Worm (Caenorhabditis elegans) whole organism, L3 larva: ENCODE data around the gene srh-149.

Experiments
- ZK546.5 ChIP-seq: sonication (generic microtip); optimal IDR thresholded peaks from 2 replicates; lab custom pipeline; 2017; ENCODE audit warnings: missing biosample characterization, missing genetic modification characterization
- aly-2 ChIP-seq: fragments of 150-350 bp; optimal IDR thresholded peaks from 2 replicates; lab custom pipeline; 2014; ENCODE audit warnings: missing biosample characterization, missing genetic modification characterization
- ama-1 ChIP-seq: fragments of 150-350 bp; optimal IDR thresholded peaks from 2 replicates; lab custom pipeline; 2018
- ceh-16 ChIP-seq: sonication (generic microtip); optimal IDR thresholded peaks from 2 replicates; lab custom pipeline; 2017; ENCODE audit warnings: missing biosample characterization, missing genetic modification characterization
- ceh-82 ChIP-seq: fragments of 150-350 bp; optimal IDR thresholded peaks from 2 replicates; lab custom pipeline; 2014; ENCODE audit warnings: missing biosample characterization, missing genetic modification characterization
- ceh-9 ChIP-seq: sonication (generic microtip); optimal IDR thresholded peaks from 2 replicates; lab custom pipeline; 2018; ENCODE audit warnings: missing biosample characterization, missing genetic modification characterization
- egl-27 ChIP-seq: sonication (generic microtip); optimal IDR thresholded peaks from 4 replicates; lab custom pipeline; 2017; ENCODE audit warnings: missing biosample characterization, missing genetic modification reagents, missing genetic modification characterization
- egl-5 ChIP-seq: fragments of 150-350 bp; optimal IDR thresholded peaks from 2 replicates; lab custom pipeline; 2017; ENCODE audit warnings: missing biosample characterization, missing genetic modification reagents, missing genetic modification characterization, inconsistent platforms
- elt-1 ChIP-seq: fragments of 150-350 bp; optimal IDR thresholded peaks from 2 replicates; lab custom pipeline; 2014; ENCODE audit warnings: missing biosample characterization, missing genetic modification characterization
- elt-2 ChIP-seq: sonication (generic microtip); optimal IDR thresholded peaks from 2 replicates; lab custom pipeline; 2016; ENCODE audit warnings: missing genetic modification reagents, mild to moderate bottlenecking, missing genetic modification characterization, missing compliant biosample characterization
- elt-3 ChIP-seq, 3 experiments: fragments of 150-350 bp in 1 of 3; sonication (generic microtip) in 2 of 3; optimal IDR thresholded peaks; 2 replicates in 2 of 3; 4 replicates in 1 of 3; lab custom pipeline; 2014 to 2017; ENCODE audit warnings: missing biosample characterization in 3 of 3, missing genetic modification characterization in 3 of 3
- eor-1 ChIP-seq, 2 experiments: fragments of 150-350 bp; optimal IDR thresholded peaks; 2 replicates each; lab custom pipeline; 2014 to 2018; ENCODE audit warnings: missing biosample characterization in 2 of 2, missing genetic modification characterization in 2 of 2
- fkh-10 ChIP-seq: sonication (generic microtip); optimal IDR thresholded peaks from 2 replicates; lab custom pipeline; 2017; ENCODE audit warnings: missing biosample characterization, missing genetic modification reagents, missing genetic modification characterization
- fos-1 ChIP-seq: fragments of 150-350 bp; optimal IDR thresholded peaks from 2 replicates; lab custom pipeline; 2014; ENCODE audit warnings: missing biosample characterization, missing genetic modification characterization
- hmg-11 ChIP-seq: sonication (generic microtip); optimal IDR thresholded peaks from 2 replicates; lab custom pipeline; 2016; ENCODE audit warnings: missing genetic modification characterization, missing compliant biosample characterization
- jun-1 ChIP-seq: fragments of 150-350 bp; optimal IDR thresholded peaks from 2 replicates; lab custom pipeline; 2014; ENCODE audit warnings: missing biosample characterization, missing genetic modification reagents, missing genetic modification characterization
- lin-39 ChIP-seq: fragments of 150-350 bp; optimal IDR thresholded peaks from 2 replicates; lab custom pipeline; 2018; ENCODE audit warnings: missing biosample characterization, missing genetic modification reagents, missing genetic modification characterization
- lsy-12 ChIP-seq: sonication (generic microtip); optimal IDR thresholded peaks from 2 replicates; lab custom pipeline; 2016; ENCODE audit warnings: mild to moderate bottlenecking, missing genetic modification characterization, missing compliant biosample characterization
- mml-1 ChIP-seq: fragments of 150-350 bp; sonication (generic microtip); optimal IDR thresholded peaks from 3 replicates; lab custom pipeline; 2014; ENCODE audit warnings: missing biosample characterization, missing genetic modification characterization
- nfya-1 ChIP-seq: sonication (generic microtip); optimal IDR thresholded peaks from 2 replicates; lab custom pipeline; 2017; ENCODE audit warnings: missing genetic modification characterization, mild to moderate bottlenecking, missing compliant biosample characterization, antibody characterized with exemption, moderate library complexity; ENCODE audit not compliant: insufficient read depth
- nhr-11 ChIP-seq: fragments of 150-350 bp; optimal IDR thresholded peaks from 2 replicates; lab custom pipeline; 2014; ENCODE audit warnings: missing biosample characterization, missing genetic modification characterization
- nhr-23 ChIP-seq: fragments of 150-350 bp; optimal IDR thresholded peaks from 2 replicates; lab custom pipeline; 2014; ENCODE audit warnings: missing biosample characterization, missing genetic modification reagents, missing genetic modification characterization
- nhr-237 ChIP-seq: fragments of 150-350 bp; optimal IDR thresholded peaks from 2 replicates; lab custom pipeline; 2014; ENCODE audit warnings: missing biosample characterization, missing genetic modification characterization
- nhr-25 ChIP-seq: sonication (generic microtip); optimal IDR thresholded peaks from 2 replicates; lab custom pipeline; 2017; ENCODE audit warnings: missing biosample characterization, missing genetic modification characterization
- nhr-28 ChIP-seq: fragments of 150-350 bp; optimal IDR thresholded peaks from 2 replicates; lab custom pipeline; 2014; ENCODE audit warnings: missing biosample characterization, missing genetic modification characterization
- nhr-43 ChIP-seq: sonication (generic microtip); optimal IDR thresholded peaks from 2 replicates; lab custom pipeline; 2016; ENCODE audit warnings: mild to moderate bottlenecking, missing genetic modification characterization, missing compliant biosample characterization; ENCODE audit not compliant: poor library complexity, severe bottlenecking
- nhr-76 ChIP-seq: fragments of 150-350 bp; sonication (generic microtip); optimal IDR thresholded peaks from 5 replicates; lab custom pipeline; 2014; ENCODE audit warnings: missing biosample characterization, missing genetic modification characterization
- nhr-77 ChIP-seq: fragments of 150-350 bp; optimal IDR thresholded peaks from 2 replicates; lab custom pipeline; 2014; ENCODE audit warnings: missing biosample characterization, missing genetic modification characterization
- pha-4 ChIP-seq: fragments of 150-350 bp; optimal IDR thresholded peaks from 2 replicates; lab custom pipeline; 2014; ENCODE audit warnings: missing biosample characterization, missing genetic modification reagents, missing genetic modification characterization
- pqm-1 ChIP-seq: fragments of 150-350 bp; optimal IDR thresholded peaks from 2 replicates; lab custom pipeline; 2017; ENCODE audit warnings: missing biosample characterization, missing genetic modification characterization, inconsistent platforms
- sea-2 ChIP-seq: fragments of 150-350 bp; sonication (generic microtip); optimal IDR thresholded peaks from 4 replicates; lab custom pipeline; 2014; ENCODE audit warnings: missing biosample characterization, missing genetic modification reagents, missing genetic modification characterization
- skn-1 ChIP-seq: fragments of 150-350 bp; optimal IDR thresholded peaks from 2 replicates; lab custom pipeline; 2014; ENCODE audit warnings: missing biosample characterization, missing genetic modification characterization
- snpc-4 ChIP-seq: fragments of 150-350 bp; optimal IDR thresholded peaks from 2 replicates; lab custom pipeline; 2014; ENCODE audit warnings: missing biosample characterization, missing genetic modification characterization
- tbx-2 ChIP-seq: sonication (generic microtip); optimal IDR thresholded peaks from 2 replicates; lab custom pipeline; 2016; ENCODE audit warnings: mild to moderate bottlenecking, missing genetic modification characterization, missing compliant biosample characterization
- unc-39 ChIP-seq: sonication (generic microtip); optimal IDR thresholded peaks from 4 replicates; lab custom pipeline; 2017; ENCODE audit warnings: missing biosample characterization, missing genetic modification characterization
- unc-62 ChIP-seq: fragments of 150-350 bp; sonication (generic microtip); optimal IDR thresholded peaks from 4 replicates; lab custom pipeline; 2014; ENCODE audit warnings: missing biosample characterization, missing genetic modification reagents, missing genetic modification characterization
- zag-1 ChIP-seq: fragments of 150-350 bp; optimal IDR thresholded peaks from 2 replicates; lab custom pipeline; 2014; ENCODE audit warnings: missing biosample characterization, missing genetic modification characterization
- ztf-11 ChIP-seq: fragments of 150-350 bp; optimal IDR thresholded peaks from 2 replicates; lab custom pipeline; 2014; ENCODE audit warnings: missing biosample characterization, missing genetic modification characterization
- ztf-4 ChIP-seq: fragments of 150-350 bp; optimal IDR thresholded peaks from 2 replicates; lab custom pipeline; 2014; ENCODE audit warnings: missing biosample characterization, missing genetic modification characterization

The srh-149 gene

ce11 chrV:15867373-15867772, 26.4 kb upstream of the srh-149 start, which contains the start of gene fbxa-197:
Gene fbxa-197, plus strand, starts transcription at chrV:15867673.
- no peak for TF ChIP-seq nhr-28
- no peak for TF ChIP-seq mml-1 (tag; lab: Kevin White, UChicago)
- TF ChIP-seq nhr-25: no peak
- no peak for TF ChIP-seq ztf-4 (tag; lab: Kevin White, UChicago)
- TF ChIP-seq ceh-82 (tag; lab: Kevin White, UChicago): no peak
- no peak for TF ChIP-seq eor-1 (tag; optimal IDR thresholded peaks at IDR 0.05; lab: Kevin White, UChicago)
- TF ChIP-seq nhr-23 (tag; lab: Kevin White, UChicago): no peak
- no peak for TF ChIP-seq fkh-10 (GFP tag; lab: Kevin White, UChicago)
- TF ChIP-seq hmg-11 (tag; lab: Kevin White, UChicago): no peak
- no peak for TF ChIP-seq snpc-4 (tag; lab: Kevin White, UChicago)
- no peak for TF ChIP-seq elt-3 (tag; optimal IDR thresholded peaks at IDR 0.05; lab: Kevin White, UChicago)
- TF ChIP-seq ceh-16: no peak
- no peak for TF ChIP-seq nhr-11 (tag; lab: Kevin White, UChicago)
- TF ChIP-seq egl-5 (tag; lab: Kevin White, UChicago): no peak
- no peak for TF ChIP-seq nhr-43 (tag; lab: Kevin White, UChicago)
- no peak for TF ChIP-seq nfya-1 (tag; lab: Kevin White, UChicago)
- no peak for TF ChIP-seq pqm-1 (tag; lab: Kevin White, UChicago)
- TF ChIP-seq pha-4: no peak

ce11 chrV:15865839-15866238, 24.8 kb upstream of the srh-149 start, which contains the start of gene srh-293:
Gene srh-293, plus strand, starts transcription at chrV:15866139.
- TF ChIP-seq fos-1 (tag; lab: Kevin White, UChicago) (no peak), hmg-11 (tag; lab: Kevin White, UChicago) (no peak), ztf-11 (tag; lab: Kevin White, UChicago) (no peak), lsy-12 (tag; lab: Kevin White, UChicago) (no peak), zag-1 (tag; lab: Kevin White, UChicago) (no peak), ceh-9 (tag; lab: Kevin White, UChicago) (no peak), nhr-76 (tag; lab: Kevin White, UChicago) (no peak), egl-5 (tag; lab: Kevin White, UChicago) (no peak), nhr-77 (no peak), skn-1 (no peak), jun-1 (tag; lab: Kevin White, UChicago) (no peak), sea-2 (GFP tag; lab: Kevin White, UChicago) (no peak), unc-62 (GFP tag; lab: Kevin White, UChicago) (no peak), ceh-16 (no peak)

- TF ChIP-seq ztf-4 (tag; lab: Kevin White, UChicago): no peak
- TF ChIP-seq ceh-82 (tag; lab: Kevin White, UChicago): no peak
- no peak for TF ChIP-seq nhr-77
- no peak for TF ChIP-seq elt-1 (tag; lab: Kevin White, UChicago)
- TF ChIP-seq ama-1: no peak
- no peak for TF ChIP-seq elt-3 (tag; optimal IDR thresholded peaks at IDR 0.05; lab: Kevin White, UChicago)
- no peak for TF ChIP-seq pha-4
- no peak for TF ChIP-seq unc-39 (tag; lab: Kevin White, UChicago)
- TF ChIP-seq lsy-12 (tag; lab: Kevin White, UChicago): no peak
- TF ChIP-seq elt-2 (tag; lab: Kevin White, UChicago): no peak
- no peak for TF ChIP-seq egl-5 (tag; lab: Kevin White, UChicago)
- no peak for TF ChIP-seq fkh-10 (GFP tag; lab: Kevin White, UChicago)
- TF ChIP-seq unc-62 (GFP tag; lab: Kevin White, UChicago): no peak
- TF ChIP-seq nhr-11 (tag; lab: Kevin White, UChicago): no peak
- TF ChIP-seq, all 47 proteins: peak for 0
Observed at ce11 chrV:15863042-15863441, 22.0 kb upstream of the srh-149 start, which contains the start of gene srh-299. Gene srh-299, plus strand, starts transcription at chrV:15863342.

ce11 chrV:15862599-15862998, 21.6 kb upstream of the srh-149 start, which contains the start of gene srz-12:
Gene srz-12, minus strand, starts transcription at chrV:15862699.
- TF ChIP-seq nfya-1 (tag; lab: Kevin White, UChicago) (no peak), egl-27 (no peak), fkh-10 (GFP tag; lab: Kevin White, UChicago) (no peak), nhr-76 (tag; lab: Kevin White, UChicago) (no peak), aly-2 (tag; lab: Kevin White, UChicago) (no peak), nhr-43 (tag; lab: Kevin White, UChicago) (no peak), ZK546.5 (no peak), ama-1 (no peak), mml-1 (tag; lab: Kevin White, UChicago) (no peak), lin-39 (no peak), nhr-237 (tag; lab: Kevin White, UChicago) (no peak), tbx-2 (tag; lab: Kevin White, UChicago) (no peak), sea-2 (GFP tag; lab: Kevin White, UChicago) (no peak), elt-2 (tag; lab: Kevin White, UChicago) (no peak), nhr-25 (no peak), zag-1 (tag; lab: Kevin White, UChicago) (no peak), nhr-23 (tag; lab: Kevin White, UChicago) (no peak), unc-39 (tag; lab: Kevin White, UChicago) (no peak)
